Fruit fly (Drosophila melanogaster): ENCODE measurements around the gene CG17568.

The CG17568 gene

DNA sequence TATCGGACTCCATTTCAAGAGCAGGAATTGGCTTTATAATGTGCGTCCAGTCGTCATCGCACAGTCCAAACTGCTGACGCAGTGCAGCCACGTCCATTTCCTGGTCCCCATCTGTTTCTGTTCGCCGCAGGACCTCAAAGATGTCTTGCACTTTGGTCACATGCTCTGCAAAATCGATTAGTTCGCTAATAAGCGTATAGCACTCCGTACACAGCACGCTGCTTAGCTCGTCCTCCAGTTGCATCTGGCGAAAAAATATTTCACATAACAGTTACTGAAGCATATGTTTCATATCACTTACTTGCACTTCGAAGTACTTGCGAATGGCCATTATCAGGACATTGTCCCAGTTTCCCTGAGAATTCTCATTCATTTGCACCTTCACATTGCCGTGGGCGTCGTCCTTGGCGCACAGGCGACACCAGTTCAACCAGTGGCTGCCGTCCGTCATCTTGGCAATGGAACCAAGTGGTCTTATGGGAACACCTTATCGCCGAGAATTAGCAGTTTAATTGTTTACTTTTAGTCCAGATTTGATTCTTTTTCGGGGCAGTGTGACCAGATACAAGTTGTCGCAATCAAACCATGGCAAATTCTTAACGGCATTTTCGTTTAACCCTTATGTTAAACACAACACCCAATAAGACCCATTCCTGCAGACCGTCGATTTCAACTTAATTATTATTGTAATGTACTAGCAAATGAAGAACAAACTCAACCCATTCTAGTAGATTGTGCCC is at the start of gene CG17568 (continued):
- TF ChIP-seq CG34422 (GFP tag; IDR thresholded peaks at IDR 0.05) (no peak), nerfin-1 (tag; optimal IDR thresholded peaks at IDR 0.05) (no peak), CG14710 (tag; optimal IDR thresholded peaks at IDR 0.05) (peak; percentile 18), NK7.1 (GFP tag; optimal IDR thresholded peaks at IDR 0.05) (no peak), CG2120 (GFP tag; optimal IDR thresholded peaks at IDR 0.05) (peak; percentile 18)

DNA sequence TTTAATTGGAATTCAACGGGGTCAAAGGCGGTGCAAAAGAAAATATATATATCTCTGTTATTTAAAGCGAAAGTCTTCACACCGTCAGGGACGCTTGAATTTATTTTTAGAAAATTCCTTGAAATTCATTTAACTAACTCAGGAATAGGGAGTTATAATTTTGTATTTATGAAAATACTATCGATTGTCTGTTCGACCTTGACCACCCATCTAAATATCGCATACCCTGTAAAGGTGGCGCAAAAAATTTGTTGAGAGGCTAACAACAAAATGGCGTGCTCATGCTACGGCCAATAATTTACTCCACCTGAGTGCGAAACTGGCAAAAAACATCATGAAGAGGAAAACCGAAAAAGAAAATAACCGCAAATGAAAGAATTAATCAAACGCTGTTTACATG is 49.0 kb upstream of the CG17568 start:
- TF ChIP-seq insv (GFP tag; optimal IDR thresholded peaks at IDR 0.05) (no peak), Ets65A (GFP tag) (peak; percentile 59)

- no peak for TF ChIP-seq sisA (GFP tag; IDR thresholded peaks at IDR 0.05)
- peak; percentile 32 for TF ChIP-seq Xrp1 (GFP tag; IDR thresholded peaks at IDR 0.05)
- TF ChIP-seq emc (GFP tag; optimal IDR thresholded peaks at IDR 0.05) = no peak
- TF ChIP-seq unpg (GFP tag; optimal IDR thresholded peaks at IDR 0.05) = peak; percentile 1
- TF ChIP-seq Neu2 (GFP tag; optimal IDR thresholded peaks at IDR 0.05; ENCODE audit: borderline replicate concordance) = no peak
- no peak for TF ChIP-seq Taf1 (GFP tag; IDR thresholded peaks at IDR 0.05)
- TF ChIP-seq btn (GFP tag; optimal IDR thresholded peaks at IDR 0.05) = no peak
- TF ChIP-seq CG9215 (GFP tag; IDR thresholded peaks at IDR 0.05) = no peak
- no peak for TF ChIP-seq cg (GFP tag; optimal IDR thresholded peaks at IDR 0.05)
- TF ChIP-seq CG4328 (GFP tag; optimal IDR thresholded peaks at IDR 0.05) = no peak
- TF ChIP-seq CG3281 (GFP tag; optimal IDR thresholded peaks at IDR 0.05) = no peak
- no peak for TF ChIP-seq zfh2 (GFP tag; optimal IDR thresholded peaks at IDR 0.05)
- TF ChIP-seq org-1 (GFP tag; optimal IDR thresholded peaks at IDR 0.05) = no peak
- TF ChIP-seq CkIIα-i1 (GFP tag; IDR thresholded peaks at IDR 0.05) = no peak
- peak; percentile 18 for TF ChIP-seq CG12391 (tag; optimal IDR thresholded peaks at IDR 0.05)
- no peak for TF ChIP-seq CG30403 (GFP tag; optimal IDR thresholded peaks at IDR 0.05)
- no peak for TF ChIP-seq tll (GFP tag; optimal IDR thresholded peaks at IDR 0.05)
- TF ChIP-seq dmrt11E (tag; optimal IDR thresholded peaks at IDR 0.05) = peak; percentile 38
- TF ChIP-seq CG14014 (GFP tag; IDR thresholded peaks at IDR 0.05) = no peak
- no peak for TF ChIP-seq CG8281 (tag; optimal IDR thresholded peaks at IDR 0.05)
- no peak for TF ChIP-seq D19B (GFP tag; optimal IDR thresholded peaks at IDR 0.05)
- TF ChIP-seq tna (GFP tag; IDR thresholded peaks at IDR 0.05; ENCODE audit: partially characterized antibody) = no peak
- no peak for TF ChIP-seq ci (GFP tag; IDR thresholded peaks at IDR 0.05)
- TF ChIP-seq CG9797 (GFP tag; optimal IDR thresholded peaks at IDR 0.05) = no peak
- TF ChIP-seq ac (GFP tag; optimal IDR thresholded peaks at IDR 0.05) = no peak
- TF ChIP-seq Sin3A (optimal IDR thresholded peaks at IDR 0.05) = no peak
- no peak for TF ChIP-seq MTF-1 (GFP tag; optimal IDR thresholded peaks at IDR 0.05; ENCODE audit: borderline replicate concordance)
- no peak for TF ChIP-seq CG8359 (GFP tag; optimal IDR thresholded peaks at IDR 0.05; ENCODE audit: borderline replicate concordance)
- TF ChIP-seq CG10979 (tag; optimal IDR thresholded peaks at IDR 0.05) = no peak
- TF ChIP-seq HLH54F (GFP tag; optimal IDR thresholded peaks at IDR 0.05) = no peak
- no peak for TF ChIP-seq CG11456 (GFP tag; IDR thresholded peaks at IDR 0.05)
- no peak for TF ChIP-seq Dip3 (GFP tag; optimal IDR thresholded peaks at IDR 0.05)
- no peak for TF ChIP-seq luna (GFP tag; optimal IDR thresholded peaks at IDR 0.05)
- no peak for TF ChIP-seq dysf (GFP tag; IDR thresholded peaks at IDR 0.05)
- no peak for TF ChIP-seq Ptx1 (GFP tag; IDR thresholded peaks at IDR 0.05)
- TF ChIP-seq sna (GFP tag; IDR thresholded peaks at IDR 0.05; ENCODE audit: partially characterized antibody) = no peak
- no peak for TF ChIP-seq hb (GFP tag; IDR thresholded peaks at IDR 0.05; ENCODE audit: partially characterized antibody)
- no peak for TF ChIP-seq trh (GFP tag; optimal IDR thresholded peaks at IDR 0.05)
- TF ChIP-seq chm (GFP tag; IDR thresholded peaks at IDR 0.05) = no peak
- TF ChIP-seq Bdp1 (GFP tag; optimal IDR thresholded peaks at IDR 0.05) = no peak
- TF ChIP-seq CG15696 (tag; optimal IDR thresholded peaks at IDR 0.05) = peak; percentile 4
These were observed 47.6 kb upstream of the CG17568 start for dm6 chr2L:19229059-19229458.
